Worm (Caenorhabditis elegans) whole organism, young adult: ENCODE results near the gene str-60.

ENCODE experiments used
- F57A8.1 ChIP-seq: fragments of 200-800 bp; sonication (Bioruptor generic); optimal IDR thresholded peaks from 2 replicates; lab custom pipeline; 2018; ENCODE audit warnings: mild to moderate bottlenecking, missing genetic modification characterization, moderate library complexity, missing compliant biosample characterization
- Y53G8AR.9 ChIP-seq: fragments of 200-800 bp; sonication (Bioruptor generic); conservative IDR thresholded peaks from 2 replicates; pipeline ENCODE4 v1.3.6; 2022; ENCODE audit warnings: missing genetic modification reagents, missing genetic modification characterization, missing compliant biosample characterization
- cebp-1 ChIP-seq, 2 experiments: fragments of 200-800 bp in 1 of 2; sonication (Bioruptor generic) in 1 of 2; sonication (generic microtip) in 1 of 2; IDR thresholded peaks in 1 of 2; optimal IDR thresholded peaks in 1 of 2; 2 replicates each; pipeline versions ENCODE4 v1.3.6 to Lab custom; 2017 to 2022; ENCODE audit warnings: missing compliant biosample characterization in 2 of 2, missing genetic modification characterization in 2 of 2, mild to moderate bottlenecking in 1 of 2, missing genetic modification reagents in 1 of 2, moderate library complexity in 1 of 2
- pbrm-1 ChIP-seq: fragments of 200-800 bp; sonication (Bioruptor generic); IDR thresholded peaks from 2 replicates; pipeline ENCODE4 v1.3.6; 2022; ENCODE audit warnings: missing genetic modification reagents, missing genetic modification characterization, missing compliant biosample characterization

ce11 chrV:15917458-15917857 is 19.7 kb downstream of the str-60 start, which contains the start of gene F35E8.9:
- TF ChIP-seq pbrm-1 (GFP tag; lab: Robert Waterston, UW) (no peak), F57A8.1 (GFP tag; lab: Kevin White, UChicago) (no peak), Y53G8AR.9 (GFP tag; lab: Robert Waterston, UW) (no peak), cebp-1 (GFP tag; IDR thresholded peaks at IDR 0.05; lab: Robert Waterston, UW) (no peak), cebp-1 (tag; optimal IDR thresholded peaks at IDR 0.05; lab: Kevin White, UChicago) (no peak)
